Worm (Caenorhabditis elegans): Measurements from ENCODE around the gene C02E7.6.
A peak's percentile ranks its signal among the peaks of the same experiment; 100 is the strongest.

Gene C02E7.6

ce11 chrV:4889976-4890479 is 29.0 kb upstream of the C02E7.6 start, which contains the start of gene T19H12.2 (continued):
- TF ChIP-seq unc-130 (GFP tag; optimal IDR thresholded peaks at IDR 0.05), result peak; percentile 83
- TF ChIP-seq lsl-1 (GFP tag; optimal IDR thresholded peaks at IDR 0.05), result peak; percentile 99
- no peak for TF ChIP-seq T26A5.8 (tag; optimal IDR thresholded peaks at IDR 0.05)
- TF ChIP-seq aptf-3 (GFP tag; IDR thresholded peaks at IDR 0.05), result no peak
- TF ChIP-seq ceh-27 (GFP tag; optimal IDR thresholded peaks at IDR 0.05), result no peak
- TF ChIP-seq ztf-25 (GFP tag; IDR thresholded peaks at IDR 0.05), result 0 out of 2 replicates have a peak, but pooled peaks have one; percentile 69
- TF ChIP-seq atf-7 (tag; optimal IDR thresholded peaks at IDR 0.05), result no peak
- TF ChIP-seq nhr-120 (GFP tag; IDR thresholded peaks at IDR 0.05), result no peak
- no peak for TF ChIP-seq nhr-27 (tag; optimal IDR thresholded peaks at IDR 0.05)
- no peak for TF ChIP-seq madf-10 (tag; optimal IDR thresholded peaks at IDR 0.05)
- no peak for TF ChIP-seq nhr-179 (tag; optimal IDR thresholded peaks at IDR 0.05)
- TF ChIP-seq hsf-1 (GFP tag; IDR thresholded peaks at IDR 0.05), result peak; percentile 89
- TF ChIP-seq egl-44 (GFP tag; IDR thresholded peaks at IDR 0.05), result no peak
- no peak for TF ChIP-seq B0035.1 (tag; optimal IDR thresholded peaks at IDR 0.05)
- peak; percentile 63; the same call in 1 of the 2 replicates for TF ChIP-seq B0336.3 (GFP tag; IDR thresholded peaks at IDR 0.05)
- no peak for TF ChIP-seq ama-1 (optimal IDR thresholded peaks at IDR 0.05)
- TF ChIP-seq ama-1 (GFP tag; optimal IDR thresholded peaks at IDR 0.05), result no peak
- peak; percentile 94 for TF ChIP-seq ztf-28 (GFP tag; IDR thresholded peaks at IDR 0.05)
- TF ChIP-seq Y53G8AR.9 (GFP tag; conservative IDR thresholded peaks at IDR 0.05), result peak; percentile 78
- peak; percentile 99 for TF ChIP-seq efl-1 (GFP tag; optimal IDR thresholded peaks at IDR 0.05)
- no peak for TF ChIP-seq ztf-26 (tag; optimal IDR thresholded peaks at IDR 0.05)
- no peak for TF ChIP-seq mxl-1 (tag; optimal IDR thresholded peaks at IDR 0.05)
- peak; percentile 91 for TF ChIP-seq C17E4.6 (GFP tag; IDR thresholded peaks at IDR 0.05)
- TF ChIP-seq ccch-3 (GFP tag; optimal IDR thresholded peaks at IDR 0.05), result no peak
- no peak for TF ChIP-seq Y53F4B.3 (GFP tag; IDR thresholded peaks at IDR 0.05)
- no peak for TF ChIP-seq nfya-1 (tag; optimal IDR thresholded peaks at IDR 0.05; ENCODE audit: borderline replicate concordance, insufficient read depth)
- TF ChIP-seq K12H6.12 (tag; optimal IDR thresholded peaks at IDR 0.05), result no peak
- peak; percentile 86; the same call in 1 of the 2 replicates for TF ChIP-seq Y79H2A.3 (GFP tag; conservative IDR thresholded peaks at IDR 0.05)
- no peak for TF ChIP-seq die-1 (tag; optimal IDR thresholded peaks at IDR 0.05)
- peak in 2 of 3 experiments; percentile 58 to 93 for TF ChIP-seq lin-35 (GFP tag; optimal IDR thresholded peaks at IDR 0.05)
- peak; percentile 93 for TF ChIP-seq B0019.2 (GFP tag; conservative IDR thresholded peaks at IDR 0.05)
- peak; percentile 51 for TF ChIP-seq athp-1 (tag; optimal IDR thresholded peaks at IDR 0.05)
- TF ChIP-seq F39B2.1 (GFP tag; IDR thresholded peaks at IDR 0.05), result 0 out of 2 replicates have a peak, but pooled peaks have one; percentile 54
- TF ChIP-seq lsy-27 (tag; optimal IDR thresholded peaks at IDR 0.05; ENCODE audit: borderline replicate concordance, insufficient read depth), result no peak
- peak; percentile 21; the same call in 1 of the 2 replicates for TF ChIP-seq lin-26 (GFP tag; IDR thresholded peaks at IDR 0.05)
- TF ChIP-seq ztf-18 (tag; optimal IDR thresholded peaks at IDR 0.05), result peak; percentile 29
- TF ChIP-seq fkh-3 (tag; optimal IDR thresholded peaks at IDR 0.05), result no peak
- TF ChIP-seq tlf-1 (GFP tag; optimal IDR thresholded peaks at IDR 0.05), result peak; percentile 92
- peak; percentile 98 for TF ChIP-seq D2030.7 (GFP tag; IDR thresholded peaks at IDR 0.05)
- peak; percentile 93 for TF ChIP-seq snpc-3.4 (tag; optimal IDR thresholded peaks at IDR 0.05)
- no peak for TF ChIP-seq ztf-6 (GFP tag; IDR thresholded peaks at IDR 0.05)
- TF ChIP-seq F55B11.4 (tag; optimal IDR thresholded peaks at IDR 0.05; ENCODE audit: borderline replicate concordance, insufficient read depth), result no peak
- TF ChIP-seq lir-1 (GFP tag; conservative IDR thresholded peaks at IDR 0.05), result peak; percentile 71; the same call in 1 of the 2 replicates
- no peak for TF ChIP-seq hlh-12 (tag; optimal IDR thresholded peaks at IDR 0.05)
- TF ChIP-seq nhr-90 (tag; optimal IDR thresholded peaks at IDR 0.05), result no peak
- no peak for TF ChIP-seq somi-1 (GFP tag; optimal IDR thresholded peaks at IDR 0.05)
- TF ChIP-seq mcd-1 (GFP tag; IDR thresholded peaks at IDR 0.05), result peak; percentile 97
- TF ChIP-seq Y67H2A.10 (GFP tag; conservative IDR thresholded peaks at IDR 0.05), result peak; percentile 50; the same call in 1 of the 2 replicates
- no peak for TF ChIP-seq ceh-58 (GFP tag; IDR thresholded peaks at IDR 0.05)

Data from whole organism, young adult.